Fruit fly (Drosophila melanogaster) whole organism, adult: ENCODE data around the gene xit.

Experiments
- CG11617 ChIP-seq: fragments of 200-800 bp; sonication (Bioruptor generic); optimal IDR thresholded peaks from 2 replicates; lab custom pipeline; 2017; ENCODE audit warnings: mild to moderate bottlenecking, missing biosample characterization, missing genetic modification reagents, missing genetic modification characterization
- CG12768 ChIP-seq: fragments of 200-800 bp; sonication (Bioruptor generic); optimal IDR thresholded peaks from 2 replicates; lab custom pipeline; 2017; ENCODE audit warnings: missing biosample characterization, missing genetic modification characterization, mild to moderate bottlenecking, moderate library complexity, missing genetic modification reagents
- CG14711 ChIP-seq: fragments of 200-800 bp; sonication (Bioruptor generic); optimal IDR thresholded peaks from 2 replicates; lab custom pipeline; 2018; ENCODE audit warnings: missing biosample characterization, mild to moderate bottlenecking, missing genetic modification characterization, moderate library complexity
- CG1620 ChIP-seq: fragments of 200-800 bp; sonication (Bioruptor generic); optimal IDR thresholded peaks from 2 replicates; lab custom pipeline; 2016; ENCODE audit warnings: missing biosample characterization, missing genetic modification characterization
- CG33017 ChIP-seq: fragments of 200-800 bp; sonication (Bioruptor generic); optimal IDR thresholded peaks from 2 replicates; lab custom pipeline; 2018; ENCODE audit warnings: missing biosample characterization, mild to moderate bottlenecking, missing genetic modification characterization, moderate library complexity
- CG5204 ChIP-seq: fragments of 200-800 bp; sonication (Bioruptor generic); optimal IDR thresholded peaks from 2 replicates; lab custom pipeline; 2016; ENCODE audit warnings: missing biosample characterization, missing genetic modification characterization
- CG7045 ChIP-seq: fragments of 200-800 bp; sonication (Bioruptor generic); optimal IDR thresholded peaks from 2 replicates; lab custom pipeline; 2017; ENCODE audit warnings: missing biosample characterization, mild to moderate bottlenecking, missing genetic modification characterization
- CG7101 ChIP-seq: fragments of 200-800 bp; sonication (Bioruptor generic); optimal IDR thresholded peaks from 2 replicates; lab custom pipeline; 2018; ENCODE audit warnings: missing biosample characterization, mild to moderate bottlenecking, missing genetic modification characterization, moderate library complexity
- Clk ChIP-seq: fragments of 200-800 bp; sonication (Bioruptor generic); optimal IDR thresholded peaks from 2 replicates; lab custom pipeline; 2017; ENCODE audit warnings: missing biosample characterization, missing genetic modification characterization
- Crg-1 ChIP-seq: fragments of 200-800 bp; sonication (Bioruptor generic); optimal IDR thresholded peaks from 2 replicates; lab custom pipeline; 2016; ENCODE audit warnings: missing biosample characterization, missing genetic modification characterization
- Hr96 ChIP-seq: fragments of 200-800 bp; sonication (Bioruptor generic); optimal IDR thresholded peaks from 2 replicates; lab custom pipeline; 2016; ENCODE audit warnings: missing biosample characterization, missing genetic modification characterization
- Mnt ChIP-seq: fragments of 200-800 bp; sonication (Bioruptor generic); optimal IDR thresholded peaks from 2 replicates; lab custom pipeline; 2016; ENCODE audit warnings: missing biosample characterization, mild to moderate bottlenecking, missing genetic modification characterization
- bab1 ChIP-seq: fragments of 200-800 bp; sonication (Bioruptor generic); optimal IDR thresholded peaks from 3 replicates; lab custom pipeline; 2019; ENCODE audit warnings: missing biosample characterization, mild to moderate bottlenecking, missing genetic modification characterization, moderate library complexity
- cic ChIP-seq: fragments of 200-800 bp; sonication (Bioruptor generic); optimal IDR thresholded peaks from 2 replicates; lab custom pipeline; 2017; ENCODE audit warnings: missing biosample characterization, mild to moderate bottlenecking, missing genetic modification characterization, moderate library complexity
- cnc ChIP-seq, 2 experiments: fragments of >200 bp; optimal IDR thresholded peaks; 2 replicates each; lab custom pipeline; 2017
- kay ChIP-seq: fragments of 200-800 bp; sonication (Bioruptor generic); peaks from one replicate; lab custom pipeline; 2016; ENCODE audit warnings: missing biosample characterization, missing genetic modification characterization, borderline replicate concordance
- ovo ChIP-seq: fragments of 200-800 bp; sonication (Bioruptor generic); optimal IDR thresholded peaks from 2 replicates; lab custom pipeline; 2016; ENCODE audit warnings: missing biosample characterization, missing genetic modification characterization
- pad ChIP-seq: fragments of 200-800 bp; sonication (Bioruptor generic); optimal IDR thresholded peaks from 3 replicates; lab custom pipeline; 2017; ENCODE audit warnings: missing biosample characterization, missing genetic modification characterization, mild to moderate bottlenecking, moderate library complexity, missing genetic modification reagents
- tj ChIP-seq: fragments of 200-800 bp; sonication (Bioruptor generic); optimal IDR thresholded peaks from 3 replicates; lab custom pipeline; 2017; ENCODE audit warnings: missing biosample characterization, mild to moderate bottlenecking, missing genetic modification characterization, moderate library complexity
- toe ChIP-seq: fragments of 200-800 bp; sonication (Bioruptor generic); optimal IDR thresholded peaks from 2 replicates; lab custom pipeline; 2016; ENCODE audit warnings: missing biosample characterization, missing genetic modification characterization

Gene xit

dm6 chrX:6866040-6866439 is 45.2 kb downstream of the xit start:
- no peak for TF ChIP-seq CG11617 (GFP tag; lab: Kevin White, UChicago)
- no peak for TF ChIP-seq cnc (optimal IDR thresholded peaks at IDR 0.05; lab: Kevin White, UChicago)
- peak; percentile 79 for TF ChIP-seq pad (GFP tag; lab: Kevin White, UChicago)
- no peak for TF ChIP-seq Crg-1 (GFP tag; lab: Kevin White, UChicago)
- TF ChIP-seq cic (GFP tag; lab: Kevin White, UChicago) = peak; percentile 27
- TF ChIP-seq Mnt (GFP tag; lab: Kevin White, UChicago) = peak; percentile 53
- TF ChIP-seq ovo = peak; percentile 48
- TF ChIP-seq tj (GFP tag; lab: Kevin White, UChicago) = peak; percentile 41

dm6 chrX:6866764-6867163 is 45.9 kb downstream of the xit start:
- TF ChIP-seq bab1 (GFP tag; lab: Kevin White, UChicago) (no peak), CG5204 (peak; percentile 2)

dm6 chrX:6867175-6868023 is 46.6 kb downstream of the xit start, which contains the start of gene CG14434:
Gene CG14434 (minus strand): TSS chrX:6867194.
- TF ChIP-seq CG33017 (tag; lab: Kevin White, UChicago) (peak; percentile 2), Mnt (GFP tag; lab: Kevin White, UChicago) (no peak), cic (GFP tag; lab: Kevin White, UChicago) (no peak), CG7101 (tag; lab: Kevin White, UChicago) (peak; percentile 44), Clk (no peak), tj (GFP tag; lab: Kevin White, UChicago) (peak; percentile 4), CG14711 (peak; percentile 43), CG1620 (peak; percentile 20), Hr96 (GFP tag; lab: Kevin White, UChicago) (peak; percentile 34), CG5204 (peak; percentile 68), toe (GFP tag; lab: Kevin White, UChicago) (peak; percentile 53), Crg-1 (GFP tag; lab: Kevin White, UChicago) (peak; percentile 39), CG7045 (GFP tag; lab: Kevin White, UChicago) (peak; percentile 65), pad (GFP tag; lab: Kevin White, UChicago) (peak; percentile 43), cnc (optimal IDR thresholded peaks at IDR 0.05; lab: Kevin White, UChicago) (no peak), CG11617 (GFP tag; lab: Kevin White, UChicago) (peak; percentile 82), bab1 (GFP tag; lab: Kevin White, UChicago) (peak; percentile 20), kay (GFP tag; lab: Kevin White, UChicago) (peak; percentile 48), CG12768 (GFP tag; lab: Kevin White, UChicago) (no peak), ovo (no peak)

- TF ChIP-seq toe (GFP tag; lab: Kevin White, UChicago) = no peak
- TF ChIP-seq CG12768 (GFP tag; lab: Kevin White, UChicago) = no peak
- TF ChIP-seq CG14711 = no peak
- TF ChIP-seq Mnt (GFP tag; lab: Kevin White, UChicago) = peak; percentile 54
- TF ChIP-seq tj (GFP tag; lab: Kevin White, UChicago) = peak; percentile 37
- peak; percentile 11 for TF ChIP-seq bab1 (GFP tag; lab: Kevin White, UChicago)
- TF ChIP-seq Clk = no peak
- no peak for TF ChIP-seq cnc (optimal IDR thresholded peaks at IDR 0.05; lab: Kevin White, UChicago)
- peak; percentile 3 for TF ChIP-seq pad (GFP tag; lab: Kevin White, UChicago)
- no peak for TF ChIP-seq CG1620
- TF ChIP-seq cic (GFP tag; lab: Kevin White, UChicago) = peak; percentile 62
These were observed 47.3 kb downstream of the xit start for dm6 chrX:6868024-6868628.

dm6 chrX:6868629-6869579 is 48.1 kb downstream of the xit start:
- TF ChIP-seq Mnt (GFP tag; lab: Kevin White, UChicago) (no peak), Crg-1 (GFP tag; lab: Kevin White, UChicago) (no peak), CG7101 (tag; lab: Kevin White, UChicago) (no peak), CG7045 (GFP tag; lab: Kevin White, UChicago) (no peak), CG14711 (no peak), cnc (optimal IDR thresholded peaks at IDR 0.05; lab: Kevin White, UChicago) (no peak), CG12768 (GFP tag; lab: Kevin White, UChicago) (no peak), CG1620 (no peak), CG11617 (GFP tag; lab: Kevin White, UChicago) (peak; percentile 35), kay (GFP tag; lab: Kevin White, UChicago) (peak; percentile 72), ovo (no peak), cic (GFP tag; lab: Kevin White, UChicago) (no peak), pad (GFP tag; lab: Kevin White, UChicago) (no peak), CG5204 (no peak)
